Worm (Caenorhabditis elegans) whole organism, mixed stage, embryonic: ENCODE data around the gene egl-13.

Experiments
- M03D4.4 ChIP-seq: sonication (generic microtip); optimal IDR thresholded peaks from 2 replicates; lab custom pipeline; 2017; ENCODE audit warnings: mild to moderate bottlenecking, missing genetic modification characterization, missing compliant biosample characterization
- blmp-1 ChIP-seq: fragments of 150-350 bp; optimal IDR thresholded peaks from 2 replicates; lab custom pipeline; 2014; ENCODE audit warnings: missing biosample characterization, missing genetic modification characterization
- ceh-43 ChIP-seq: fragments of 200-800 bp; sonication (Bioruptor generic); optimal IDR thresholded peaks from 2 replicates; lab custom pipeline; 2018; ENCODE audit warnings: mild to moderate bottlenecking, missing genetic modification characterization, moderate library complexity, missing compliant biosample characterization
- ceh-83 ChIP-seq: fragments of 200-800 bp; sonication (Bioruptor generic); optimal IDR thresholded peaks from 2 replicates; lab custom pipeline; 2018; ENCODE audit warnings: mild to moderate bottlenecking, missing genetic modification characterization, missing compliant biosample characterization
- ces-1 ChIP-seq: fragments of 150-350 bp; optimal IDR thresholded peaks from 2 replicates; lab custom pipeline; 2014; ENCODE audit warnings: missing biosample characterization, missing genetic modification reagents, missing genetic modification characterization
- cnd-1 ChIP-seq: fragments of 200-800 bp; sonication (Bioruptor generic); optimal IDR thresholded peaks from 2 replicates; lab custom pipeline; 2018; ENCODE audit warnings: mild to moderate bottlenecking, missing genetic modification characterization, missing compliant biosample characterization
- drap-1 ChIP-seq: fragments of 200-800 bp; sonication (Bioruptor generic); optimal IDR thresholded peaks from 3 replicates; lab custom pipeline; 2018; ENCODE audit warnings: mild to moderate bottlenecking, missing genetic modification characterization, missing compliant biosample characterization
- elt-1 ChIP-seq: sonication (generic microtip); optimal IDR thresholded peaks from 2 replicates; lab custom pipeline; 2017; ENCODE audit warnings: missing genetic modification characterization, mild to moderate bottlenecking, missing compliant biosample characterization, antibody characterized with exemption, moderate library complexity, borderline replicate concordance; ENCODE audit not compliant: insufficient read depth
- elt-3 ChIP-seq: fragments of 150-350 bp; optimal IDR thresholded peaks from 2 replicates; lab custom pipeline; 2014; ENCODE audit warnings: missing biosample characterization, missing genetic modification characterization
- flh-1 ChIP-seq: fragments of 200-800 bp; sonication (Bioruptor generic); optimal IDR thresholded peaks from 2 replicates; lab custom pipeline; 2018; ENCODE audit warnings: mild to moderate bottlenecking, missing genetic modification characterization, moderate library complexity, missing compliant biosample characterization
- ham-2 ChIP-seq: fragments of 200-800 bp; sonication (Bioruptor generic); optimal IDR thresholded peaks from 2 replicates; lab custom pipeline; 2018; ENCODE audit warnings: mild to moderate bottlenecking, missing genetic modification characterization, missing compliant biosample characterization
- hlh-1 ChIP-seq: fragments of 150-350 bp; optimal IDR thresholded peaks from 2 replicates; lab custom pipeline; 2014; ENCODE audit warnings: missing biosample characterization, missing genetic modification reagents, missing genetic modification characterization
- lin-13 ChIP-seq: fragments of 150-350 bp; optimal IDR thresholded peaks from 2 replicates; lab custom pipeline; 2014; ENCODE audit warnings: missing biosample characterization, missing genetic modification characterization
- lin-32 ChIP-seq: fragments of 200-800 bp; sonication (Bioruptor generic); optimal IDR thresholded peaks from 2 replicates; lab custom pipeline; 2018; ENCODE audit warnings: mild to moderate bottlenecking, missing genetic modification characterization, missing compliant biosample characterization
- lsy-2 ChIP-seq: fragments of 150-350 bp; optimal IDR thresholded peaks from 2 replicates; lab custom pipeline; 2014; ENCODE audit warnings: missing biosample characterization, missing genetic modification characterization
- mab-5 ChIP-seq: fragments of 150-350 bp; optimal IDR thresholded peaks from 2 replicates; lab custom pipeline; 2014; ENCODE audit warnings: missing biosample characterization, missing genetic modification characterization
- mls-2 ChIP-seq: sonication (generic microtip); optimal IDR thresholded peaks from 2 replicates; lab custom pipeline; 2016; ENCODE audit warnings: mild to moderate bottlenecking, missing genetic modification characterization, moderate library complexity, missing compliant biosample characterization
- nhr-2 ChIP-seq: fragments of 150-350 bp; optimal IDR thresholded peaks from 2 replicates; lab custom pipeline; 2014; ENCODE audit warnings: missing biosample characterization, missing genetic modification characterization
- nhr-237 ChIP-seq: fragments of 150-350 bp; optimal IDR thresholded peaks from 2 replicates; lab custom pipeline; 2014; ENCODE audit warnings: missing biosample characterization, missing genetic modification characterization
- nhr-28 ChIP-seq: fragments of 150-350 bp; optimal IDR thresholded peaks from 2 replicates; lab custom pipeline; 2014; ENCODE audit warnings: missing biosample characterization, missing genetic modification characterization
- nhr-76 ChIP-seq: sonication (generic microtip); optimal IDR thresholded peaks from 2 replicates; lab custom pipeline; 2017; ENCODE audit warnings: missing biosample characterization, missing genetic modification characterization
- pha-4 ChIP-seq: fragments of 150-350 bp; optimal IDR thresholded peaks from 2 replicates; lab custom pipeline; 2018; ENCODE audit warnings: missing biosample characterization, missing genetic modification reagents, missing genetic modification characterization
- sem-2 ChIP-seq: fragments of 200-800 bp; sonication (Bioruptor generic); optimal IDR thresholded peaks from 2 replicates; lab custom pipeline; 2018; ENCODE audit warnings: mild to moderate bottlenecking, missing genetic modification characterization, missing compliant biosample characterization
- snpc-4 ChIP-seq: fragments of 150-350 bp; optimal IDR thresholded peaks from 2 replicates; lab custom pipeline; 2014; ENCODE audit warnings: missing biosample characterization, missing genetic modification characterization
- sptf-1 ChIP-seq: sonication (generic microtip); optimal IDR thresholded peaks from 2 replicates; lab custom pipeline; 2017; ENCODE audit warnings: mild to moderate bottlenecking, missing genetic modification characterization, moderate library complexity, missing compliant biosample characterization
- tbx-8 ChIP-seq: fragments of 200-800 bp; sonication (Bioruptor generic); optimal IDR thresholded peaks from 2 replicates; lab custom pipeline; 2018; ENCODE audit warnings: mild to moderate bottlenecking, missing genetic modification characterization, moderate library complexity, missing compliant biosample characterization
- unc-120 ChIP-seq: sonication (generic microtip); optimal IDR thresholded peaks from 2 replicates; lab custom pipeline; 2017; ENCODE audit warnings: missing genetic modification characterization, missing compliant biosample characterization; ENCODE audit not compliant: poor library complexity, severe bottlenecking
- unc-62 ChIP-seq: fragments of 150-350 bp; optimal IDR thresholded peaks from 2 replicates; lab custom pipeline; 2014; ENCODE audit warnings: missing biosample characterization, missing genetic modification reagents, missing genetic modification characterization
- zip-8 ChIP-seq: fragments of 150-350 bp; optimal IDR thresholded peaks from 2 replicates; lab custom pipeline; 2014; ENCODE audit warnings: missing biosample characterization, missing genetic modification characterization
- ztf-11 ChIP-seq: fragments of 150-350 bp; optimal IDR thresholded peaks from 2 replicates; lab custom pipeline; 2014; ENCODE audit warnings: missing biosample characterization, missing genetic modification characterization

Gene egl-13

ce11 chrX:5653813-5654212, 9.8 kb upstream of the egl-13 start, which contains the start of gene T22B7.7:
Gene T22B7.7, minus strand, starts transcription at chrX:5654074.
- TF ChIP-seq flh-1 (GFP tag; lab: Kevin White, UChicago) (no peak), ces-1 (no peak), lsy-2 (tag; lab: Kevin White, UChicago) (no peak), lin-32 (GFP tag; lab: Kevin White, UChicago) (no peak), elt-3 (tag; lab: Kevin White, UChicago) (no peak), mls-2 (tag; lab: Kevin White, UChicago) (no peak)

ce11 chrX:5655601-5656000, 8.0 kb upstream of the egl-13 start:
- no peak for TF ChIP-seq drap-1
- TF ChIP-seq nhr-2, result no peak
- peak; percentile 52 for TF ChIP-seq ces-1
- TF ChIP-seq sptf-1 (tag; lab: Kevin White, UChicago), result no peak
- no peak for TF ChIP-seq ztf-11

ce11 chrX:5659614-5660013, 4.0 kb upstream of the egl-13 start, which contains the start of gene T22B7.22:
Gene T22B7.22, plus strand, starts transcription at chrX:5659967.
- TF ChIP-seq unc-62 (GFP tag; lab: Kevin White, UChicago), result no peak
- TF ChIP-seq nhr-76 (tag; lab: Kevin White, UChicago), result no peak
- no peak for TF ChIP-seq elt-3 (tag; lab: Kevin White, UChicago)
- TF ChIP-seq sem-2 (GFP tag; lab: Kevin White, UChicago), result no peak
- no peak for TF ChIP-seq cnd-1 (tag; lab: Kevin White, UChicago)
- no peak for TF ChIP-seq M03D4.4 (tag; lab: Kevin White, UChicago)
- no peak for TF ChIP-seq tbx-8 (GFP tag; lab: Kevin White, UChicago)

ce11 chrX:5661179-5661578, 2.5 kb upstream of the egl-13 start:
- TF ChIP-seq elt-1 (no peak), drap-1 (no peak), cnd-1 (tag; lab: Kevin White, UChicago) (no peak), ham-2 (GFP tag; lab: Kevin White, UChicago) (no peak), nhr-2 (no peak), unc-120 (tag; lab: Kevin White, UChicago) (no peak), nhr-76 (tag; lab: Kevin White, UChicago) (no peak), ceh-43 (GFP tag; lab: Kevin White, UChicago) (no peak), lin-13 (tag; lab: Kevin White, UChicago) (no peak), blmp-1 (tag; lab: Kevin White, UChicago) (no peak), unc-62 (GFP tag; lab: Kevin White, UChicago) (no peak), hlh-1 (tag; lab: Kevin White, UChicago) (no peak), elt-3 (tag; lab: Kevin White, UChicago) (no peak), pha-4 (tag; lab: Kevin White, UChicago) (no peak), tbx-8 (GFP tag; lab: Kevin White, UChicago) (no peak), nhr-28 (tag; lab: Kevin White, UChicago) (no peak), lin-32 (GFP tag; lab: Kevin White, UChicago) (no peak), sptf-1 (tag; lab: Kevin White, UChicago) (no peak), ceh-83 (GFP tag; lab: Kevin White, UChicago) (no peak)

- TF ChIP-seq nhr-76 (tag; lab: Kevin White, UChicago) (no peak), nhr-2 (no peak), sptf-1 (tag; lab: Kevin White, UChicago) (no peak), lin-13 (tag; lab: Kevin White, UChicago) (no peak), zip-8 (tag; lab: Kevin White, UChicago) (no peak), ztf-11 (no peak), flh-1 (GFP tag; lab: Kevin White, UChicago) (no peak), mab-5 (tag; lab: Kevin White, UChicago) (no peak), lsy-2 (tag; lab: Kevin White, UChicago) (no peak), drap-1 (no peak), nhr-237 (tag; lab: Kevin White, UChicago) (no peak), nhr-28 (tag; lab: Kevin White, UChicago) (no peak), snpc-4 (tag; lab: Kevin White, UChicago) (no peak), unc-120 (tag; lab: Kevin White, UChicago) (no peak), M03D4.4 (tag; lab: Kevin White, UChicago) (no peak)
Observed at ce11 chrX:5669733-5670132, 6.1 kb downstream of the egl-13 start.
